Worm (Caenorhabditis elegans): ENCODE measurements around the gene lron-15.

lron-15 gene

ce11 chrII:6562203-6562867 is 17.6 kb upstream of the lron-15 start (continued):
- no peak for TF ChIP-seq nhr-42 (GFP tag; IDR thresholded peaks at IDR 0.05)
- no peak for TF ChIP-seq lin-38 (GFP tag; IDR thresholded peaks at IDR 0.05)
- TF ChIP-seq spr-1 (tag; optimal IDR thresholded peaks at IDR 0.05) = no peak
- no peak for TF ChIP-seq lin-15B (tag; optimal IDR thresholded peaks at IDR 0.05)
- TF ChIP-seq rbr-2 (tag; optimal IDR thresholded peaks at IDR 0.05) = no peak
- peak; percentile 69 for TF ChIP-seq nhr-48 (tag; optimal IDR thresholded peaks at IDR 0.05)
- TF ChIP-seq dve-1 (tag; optimal IDR thresholded peaks at IDR 0.05; ENCODE audit: insufficient read depth) = peak; percentile 27
- no peak for TF ChIP-seq ZK337.2 (GFP tag; IDR thresholded peaks at IDR 0.05)
- TF ChIP-seq nhr-102 (tag; optimal IDR thresholded peaks at IDR 0.05) = no peak
- TF ChIP-seq attf-4 (tag; optimal IDR thresholded peaks at IDR 0.05) = no peak
- TF ChIP-seq daf-12 (tag; optimal IDR thresholded peaks at IDR 0.05) = no peak
- no peak for TF ChIP-seq ceh-82 (tag; optimal IDR thresholded peaks at IDR 0.05)
- TF ChIP-seq F49E8.2 (tag; optimal IDR thresholded peaks at IDR 0.05; ENCODE audit: borderline replicate concordance) = no peak
- no peak for TF ChIP-seq daf-8 (GFP tag; IDR thresholded peaks at IDR 0.05)
- peak; percentile 91 for TF ChIP-seq nhr-25 (tag; optimal IDR thresholded peaks at IDR 0.05; ENCODE audit: borderline replicate concordance, insufficient read depth)
- no peak for TF ChIP-seq unc-39 (tag; optimal IDR thresholded peaks at IDR 0.05)
- no peak for TF ChIP-seq madf-9 (GFP tag; conservative IDR thresholded peaks at IDR 0.05)
- TF ChIP-seq dpl-1 (GFP tag; optimal IDR thresholded peaks at IDR 0.05) = no peak
- peak; percentile 82 for TF ChIP-seq cey-2 (tag; optimal IDR thresholded peaks at IDR 0.05; ENCODE audit: borderline replicate concordance, insufficient read depth)
- TF ChIP-seq mdl-1 (tag; optimal IDR thresholded peaks at IDR 0.05) = peak in 1 of 2 experiments; percentile 54
- no peak for TF ChIP-seq lsy-2 (tag; optimal IDR thresholded peaks at IDR 0.05)
- TF ChIP-seq ztf-7 (tag; optimal IDR thresholded peaks at IDR 0.05) = no peak
- TF ChIP-seq pha-4 (GFP tag; IDR thresholded peaks at IDR 0.05) = no peak
- TF ChIP-seq pha-4 (tag; optimal IDR thresholded peaks at IDR 0.05) = no peak
- no peak for TF ChIP-seq nhr-6 (tag; optimal IDR thresholded peaks at IDR 0.05)
- no peak for TF ChIP-seq Y48G9A.11 (GFP tag; IDR thresholded peaks at IDR 0.05)
- TF ChIP-seq skn-1 (tag; optimal IDR thresholded peaks at IDR 0.05) = no peak
- no peak for TF ChIP-seq lin-13 (GFP tag; optimal IDR thresholded peaks at IDR 0.05)
- no peak for TF ChIP-seq D1046.2 (GFP tag; IDR thresholded peaks at IDR 0.05)
- no peak for TF ChIP-seq sdz-12 (GFP tag; optimal IDR thresholded peaks at IDR 0.05)
- no peak for TF ChIP-seq F26F4.8 (GFP tag; conservative IDR thresholded peaks at IDR 0.05)
- TF ChIP-seq tra-1 (GFP tag; IDR thresholded peaks at IDR 0.05) = no peak

ce11 chrII:6561300-6561699 is 16.6 kb upstream of the lron-15 start, which contains the start of gene F18C5.10:
Gene F18C5.10, minus strand, starts transcription at chrII:6561444.
- no peak for TF ChIP-seq daf-12 (tag; optimal IDR thresholded peaks at IDR 0.05)
- peak; percentile 91 for TF ChIP-seq hlh-30 (tag; optimal IDR thresholded peaks at IDR 0.05; ENCODE audit: insufficient read depth)
- no peak for TF ChIP-seq lin-15B (tag; optimal IDR thresholded peaks at IDR 0.05)
- 0 out of 2 replicates have a peak, but pooled peaks have one; percentile 54 for TF ChIP-seq tra-1 (GFP tag; IDR thresholded peaks at IDR 0.05)
- peak; percentile 35 for TF ChIP-seq nhr-11 (tag; optimal IDR thresholded peaks at IDR 0.05)
- 0 out of 2 replicates have a peak, but pooled peaks have one; percentile 3 for TF ChIP-seq ZK337.2 (GFP tag; IDR thresholded peaks at IDR 0.05)
- no peak for TF ChIP-seq nhr-42 (GFP tag; IDR thresholded peaks at IDR 0.05)
- 0 out of 2 replicates have a peak, but pooled peaks have one; percentile 12 for TF ChIP-seq dmd-6 (GFP tag; IDR thresholded peaks at IDR 0.05)
- TF ChIP-seq daf-16 (GFP tag; optimal IDR thresholded peaks at IDR 0.05) = no peak
- peak; percentile 20 for TF ChIP-seq daf-16 (tag; optimal IDR thresholded peaks at IDR 0.05)
- TF ChIP-seq hlh-11 (tag; optimal IDR thresholded peaks at IDR 0.05) = peak; percentile 10
- no peak for TF ChIP-seq ceh-44 (GFP tag; IDR thresholded peaks at IDR 0.05)
- TF ChIP-seq ama-1 (optimal IDR thresholded peaks at IDR 0.05) = peak; percentile 79
- no peak for TF ChIP-seq ceh-28 (tag; optimal IDR thresholded peaks at IDR 0.05)
- no peak for TF ChIP-seq D1046.2 (GFP tag; IDR thresholded peaks at IDR 0.05)
- no peak for TF ChIP-seq cey-2 (tag; optimal IDR thresholded peaks at IDR 0.05; ENCODE audit: borderline replicate concordance, insufficient read depth)
- no peak for TF ChIP-seq lin-38 (GFP tag; IDR thresholded peaks at IDR 0.05)
- no peak for TF ChIP-seq zip-11 (GFP tag; IDR thresholded peaks at IDR 0.05)
- no peak for TF ChIP-seq set-16 (GFP tag; IDR thresholded peaks at IDR 0.05)
- TF ChIP-seq madf-5 (GFP tag; IDR thresholded peaks at IDR 0.05) = no peak
- TF ChIP-seq aha-1 (tag) = no peak
- TF ChIP-seq unc-39 (tag; optimal IDR thresholded peaks at IDR 0.05) = no peak
- TF ChIP-seq dve-1 (tag; optimal IDR thresholded peaks at IDR 0.05; ENCODE audit: insufficient read depth) = peak; percentile 18
